Fruit fly (Drosophila melanogaster): ENCODE measurements around the gene Acbp4.
A peak's percentile ranks its signal among the peaks of the same experiment; 100 is the strongest.

The Acbp4 gene

DNA sequence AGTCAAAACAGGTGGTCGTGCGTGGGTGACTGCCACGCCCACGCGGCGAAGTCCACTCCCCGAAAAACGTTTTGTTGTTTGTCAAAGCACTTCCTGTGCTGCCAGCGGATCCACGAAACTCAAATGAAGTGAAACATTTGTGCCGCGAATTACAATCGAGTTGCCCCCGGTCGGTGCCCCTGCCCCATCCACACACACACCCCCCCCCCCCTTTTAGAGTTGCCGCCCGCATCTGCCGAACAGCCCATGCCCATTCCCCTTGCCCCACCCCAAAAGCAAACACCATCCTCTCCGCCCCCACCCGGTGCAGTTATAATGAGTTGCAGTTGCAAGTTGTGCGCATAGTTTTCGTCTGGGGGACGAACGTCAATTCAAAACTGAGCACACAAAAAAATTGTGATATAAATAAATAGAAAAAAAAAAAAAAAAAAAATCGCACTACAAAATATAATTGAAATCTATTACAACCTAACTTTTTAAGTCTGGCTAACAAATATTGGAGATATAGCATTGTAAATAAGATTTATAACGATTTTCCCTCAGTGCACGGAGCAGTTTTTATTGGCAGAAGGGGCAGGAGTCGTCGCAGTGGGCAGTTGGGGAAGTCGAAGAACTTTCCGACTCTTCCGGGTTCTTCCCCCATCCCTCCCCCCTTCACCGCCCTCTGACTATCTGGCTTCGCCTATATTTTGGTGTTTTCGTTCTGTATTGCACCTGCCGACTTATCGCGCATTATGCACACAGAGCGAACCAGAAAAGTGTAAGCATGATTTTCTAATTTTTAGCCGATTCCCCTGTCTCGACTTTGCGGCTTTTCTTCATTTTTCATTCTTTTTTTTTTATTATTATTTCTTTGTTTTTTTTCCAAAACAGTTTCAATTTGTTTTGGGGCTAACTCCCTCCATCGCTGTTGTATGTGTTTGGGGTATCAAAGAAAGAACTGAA, 23.7 kb upstream of the Acbp4 start (continued):
- TF ChIP-seq CG10959 (GFP tag; IDR thresholded peaks at IDR 0.05) (peak; percentile 44; the same call in 1 of the 2 replicates), CrebB (tag; optimal IDR thresholded peaks at IDR 0.05) (no peak), PHDP (tag; optimal IDR thresholded peaks at IDR 0.05) (peak; percentile 61), CG10431 (GFP tag; optimal IDR thresholded peaks at IDR 0.05) (peak; percentile 12), C15 (GFP tag; IDR thresholded peaks at IDR 0.05) (no peak), dati (GFP tag; IDR thresholded peaks at IDR 0.05) (no peak), Dip3 (GFP tag; optimal IDR thresholded peaks at IDR 0.05) (no peak), jigr1 (GFP tag; IDR thresholded peaks at IDR 0.05) (0 out of 3 replicates have a peak, but pooled peaks have one; percentile 23), pros (GFP tag; optimal IDR thresholded peaks at IDR 0.05) (no peak), trem (tag; optimal IDR thresholded peaks at IDR 0.05) (peak; percentile 66), fd102C (GFP tag; optimal IDR thresholded peaks at IDR 0.05) (no peak), NfI (GFP tag; optimal IDR thresholded peaks at IDR 0.05) (no peak), CG17612 (GFP tag; IDR thresholded peaks at IDR 0.05) (no peak), Opbp (GFP tag; IDR thresholded peaks at IDR 0.05; ENCODE audit: partially characterized antibody) (no peak), Ets65A (GFP tag) (no peak), psq (GFP tag; optimal IDR thresholded peaks at IDR 0.05) (no peak), bowl (GFP tag; IDR thresholded peaks at IDR 0.05) (no peak), CG8924 (tag; optimal IDR thresholded peaks at IDR 0.05) (peak; percentile 58), Camta (GFP tag; optimal IDR thresholded peaks at IDR 0.05) (peak; percentile 46), CG4424 (GFP tag; optimal IDR thresholded peaks at IDR 0.05) (peak; percentile 77), Max (GFP tag; optimal IDR thresholded peaks at IDR 0.05) (no peak), Blimp-1 (GFP tag; optimal IDR thresholded peaks at IDR 0.05) (peak; percentile 84), ro (GFP tag; IDR thresholded peaks at IDR 0.05) (no peak; the same call in 1 of the 2 replicates), CG14014 (GFP tag; IDR thresholded peaks at IDR 0.05) (no peak), CG7786 (GFP tag; optimal IDR thresholded peaks at IDR 0.05) (peak; percentile 4), CG30431 (GFP tag; optimal IDR thresholded peaks at IDR 0.05) (peak; percentile 47), MTF-1 (GFP tag; optimal IDR thresholded peaks at IDR 0.05; ENCODE audit: borderline replicate concordance) (no peak), CG17359 (tag; optimal IDR thresholded peaks at IDR 0.05) (peak; percentile 61), Fer2 (tag; optimal IDR thresholded peaks at IDR 0.05) (no peak), CG2120 (GFP tag; optimal IDR thresholded peaks at IDR 0.05) (no peak), NC2α (GFP tag; optimal IDR thresholded peaks at IDR 0.05) (no peak), Hsf (GFP tag; optimal IDR thresholded peaks at IDR 0.05) (peak; percentile 64), CG6813 (GFP tag; optimal IDR thresholded peaks at IDR 0.05) (no peak), phol (tag; optimal IDR thresholded peaks at IDR 0.05) (peak; percentile 74), oc (tag; optimal IDR thresholded peaks at IDR 0.05) (no peak), bcd (GFP tag; optimal IDR thresholded peaks at IDR 0.05) (peak; percentile 19), Sry-β (GFP tag; optimal IDR thresholded peaks at IDR 0.05) (no peak), CG15696 (tag; optimal IDR thresholded peaks at IDR 0.05) (no peak), mam (GFP tag; optimal IDR thresholded peaks at IDR 0.05) (no peak), CG12744 (GFP tag; optimal IDR thresholded peaks at IDR 0.05) (no peak), chm (GFP tag; IDR thresholded peaks at IDR 0.05) (peak; percentile 65; the same call in 1 of the 2 replicates), Dfd (GFP tag; optimal IDR thresholded peaks at IDR 0.05) (no peak), dmrt99B (tag; optimal IDR thresholded peaks at IDR 0.05) (peak; percentile 49), BEAF-32 (GFP tag; optimal IDR thresholded peaks at IDR 0.05) (no peak), CG9876 (GFP tag; optimal IDR thresholded peaks at IDR 0.05) (peak; percentile 3), CG14965 (GFP tag; optimal IDR thresholded peaks at IDR 0.05; ENCODE audit: borderline replicate concordance) (no peak), CG9817 (tag; optimal IDR thresholded peaks at IDR 0.05) (no peak), CG7745 (tag; optimal IDR thresholded peaks at IDR 0.05) (peak; percentile 53)

All from whole organism, embryonic.